Fruit fly (Drosophila melanogaster): ENCODE measurements around the gene CG31546.

CG31546 gene

dm6 chr3R:5606477-5606876 lies 28.9 kb downstream of the CG31546 start, which contains the start of gene asl (continued):
- 0 out of 3 replicates have a peak, but pooled peaks have one; percentile 20 for TF ChIP-seq CG2199 (GFP tag; IDR thresholded peaks at IDR 0.05)
- TF ChIP-seq Pdp1 (GFP tag; optimal IDR thresholded peaks at IDR 0.05), result peak; percentile 54 to 59
- peak; percentile 7 for TF ChIP-seq Dek (tag; optimal IDR thresholded peaks at IDR 0.05)
- peak; percentile 58 for TF ChIP-seq CHES-1-like (GFP tag; optimal IDR thresholded peaks at IDR 0.05)
- peak; percentile 42 for TF ChIP-seq CG33557 (GFP tag; optimal IDR thresholded peaks at IDR 0.05)
- TF ChIP-seq CG13123 (GFP tag; optimal IDR thresholded peaks at IDR 0.05), result peak; percentile 62
- peak; percentile 49; the same call in 1 of the 2 replicates for TF ChIP-seq sisA (GFP tag; IDR thresholded peaks at IDR 0.05)
- TF ChIP-seq dmrt99B (tag; optimal IDR thresholded peaks at IDR 0.05), result no peak
- peak; percentile 15 for TF ChIP-seq CG11723 (GFP tag; optimal IDR thresholded peaks at IDR 0.05)
- peak in 1 of 2 experiments; percentile 65 for TF ChIP-seq Hr78 (GFP tag; optimal IDR thresholded peaks at IDR 0.05)
- peak; percentile 70 for TF ChIP-seq CG15601 (tag; optimal IDR thresholded peaks at IDR 0.05)
- peak; percentile 61 for TF ChIP-seq CG10366 (GFP tag; IDR thresholded peaks at IDR 0.05)
- peak; percentile 10 for TF ChIP-seq zf30C (GFP tag; optimal IDR thresholded peaks at IDR 0.05)
- no peak for TF ChIP-seq dan (GFP tag; IDR thresholded peaks at IDR 0.05)
- peak; percentile 96 for TF ChIP-seq ssp (GFP tag; IDR thresholded peaks at IDR 0.05)
- no peak for TF ChIP-seq h (optimal IDR thresholded peaks at IDR 0.05)
- TF ChIP-seq CG6689 (GFP tag; IDR thresholded peaks at IDR 0.05), result peak; percentile 67
- TF ChIP-seq slp2 (GFP tag; optimal IDR thresholded peaks at IDR 0.05), result no peak
- peak; percentile 8 for TF ChIP-seq CG10462 (GFP tag; optimal IDR thresholded peaks at IDR 0.05)
- peak in 1 of 2 experiments; percentile 41 for TF ChIP-seq crp (GFP tag; optimal IDR thresholded peaks at IDR 0.05)
- TF ChIP-seq Drgx (GFP tag; IDR thresholded peaks at IDR 0.05), result peak; percentile 34; the same call in 1 of the 2 replicates
- 0 out of 3 replicates have a peak, but pooled peaks have one; percentile 33 for TF ChIP-seq otp (GFP tag; IDR thresholded peaks at IDR 0.05)
- peak; percentile 69 for TF ChIP-seq vvl (GFP tag; IDR thresholded peaks at IDR 0.05)
- no peak for TF ChIP-seq CG17612 (GFP tag; IDR thresholded peaks at IDR 0.05)
- peak; percentile 33 for TF ChIP-seq pum (GFP tag; optimal IDR thresholded peaks at IDR 0.05)
- TF ChIP-seq Antp (GFP tag; optimal IDR thresholded peaks at IDR 0.05), result peak; percentile 41
- peak; percentile 68 for TF ChIP-seq Nf-YC (tag; optimal IDR thresholded peaks at IDR 0.05)
- 0 out of 3 replicates have a peak, but pooled peaks have one; percentile 45 for TF ChIP-seq CG11456 (GFP tag; IDR thresholded peaks at IDR 0.05)
- TF ChIP-seq CG3065 (GFP tag; optimal IDR thresholded peaks at IDR 0.05), result peak; percentile 19
- TF ChIP-seq CG17912 (GFP tag; optimal IDR thresholded peaks at IDR 0.05), result peak; percentile 59
- peak; percentile 39; the same call in 1 of the 3 replicates for TF ChIP-seq CG16813 (GFP tag; IDR thresholded peaks at IDR 0.05; ENCODE audit: partially characterized antibody)
- no peak for TF ChIP-seq sens-2 (GFP tag; IDR thresholded peaks at IDR 0.05)
- no peak for TF ChIP-seq H2.0 (GFP tag; IDR thresholded peaks at IDR 0.05)
- TF ChIP-seq Nf-YA (GFP tag; IDR thresholded peaks at IDR 0.05), result no peak
- TF ChIP-seq kah (GFP tag; optimal IDR thresholded peaks at IDR 0.05), result no peak
- peak; percentile 62 for TF ChIP-seq Meics (GFP tag; optimal IDR thresholded peaks at IDR 0.05)
- no peak for TF ChIP-seq CkIIα-i1 (GFP tag; IDR thresholded peaks at IDR 0.05)
- TF ChIP-seq Chrac-16 (GFP tag; optimal IDR thresholded peaks at IDR 0.05), result peak; percentile 55
- no peak for TF ChIP-seq pros (GFP tag; optimal IDR thresholded peaks at IDR 0.05)
- TF ChIP-seq caup (GFP tag; optimal IDR thresholded peaks at IDR 0.05; ENCODE audit: severe bottlenecking), result peak; percentile 54
- TF ChIP-seq Six4 (GFP tag; optimal IDR thresholded peaks at IDR 0.05), result no peak
- no peak for TF ChIP-seq sqz (GFP tag; optimal IDR thresholded peaks at IDR 0.05)
- no peak for TF ChIP-seq CG3407 (GFP tag; optimal IDR thresholded peaks at IDR 0.05)
- peak; percentile 32 for TF ChIP-seq eyg (GFP tag; optimal IDR thresholded peaks at IDR 0.05)
- TF ChIP-seq HmgZ (tag; optimal IDR thresholded peaks at IDR 0.05), result peak; percentile 76
- 0 out of 2 replicates have a peak, but pooled peaks have one; percentile 43 for TF ChIP-seq CG32767 (GFP tag; IDR thresholded peaks at IDR 0.05)
- no peak for TF ChIP-seq en (GFP tag; optimal IDR thresholded peaks at IDR 0.05)
- TF ChIP-seq bcd (GFP tag; optimal IDR thresholded peaks at IDR 0.05), result peak; percentile 62
- TF ChIP-seq lmd (GFP tag; IDR thresholded peaks at IDR 0.05), result peak; percentile 67
- TF ChIP-seq rib (GFP tag; IDR thresholded peaks at IDR 0.05), result peak; percentile 19; the same call in 1 of the 2 replicates
- peak; percentile 40 for TF ChIP-seq CG12104 (GFP tag; optimal IDR thresholded peaks at IDR 0.05)
